Fruit fly (Drosophila melanogaster) whole organism, embryonic: ENCODE data around the gene Nlg2.

ENCODE experiments used
- Aef1 ChIP-seq: fragments of 200-800 bp; sonication (Bioruptor generic); IDR thresholded peaks from 3 replicates; pipeline ENCODE4 v1.3.6; 2022; ENCODE audit warnings: missing biosample characterization, missing genetic modification characterization
- Atf3 ChIP-seq: fragments of 200-800 bp; sonication (Bioruptor generic); optimal IDR thresholded peaks from 3 replicates; lab custom pipeline; 2016; ENCODE audit warnings: missing biosample characterization, missing genetic modification characterization
- CG10321 ChIP-seq: fragments of 200-800 bp; sonication (Bioruptor generic); IDR thresholded peaks from 2 replicates; pipeline ENCODE4 v1.3.6; 2022; ENCODE audit warnings: missing biosample characterization, missing genetic modification characterization
- CG12391 ChIP-seq: fragments of 200-800 bp; sonication (Bioruptor generic); optimal IDR thresholded peaks from 3 replicates; lab custom pipeline; 2018; ENCODE audit warnings: missing biosample characterization, mild to moderate bottlenecking, missing genetic modification characterization, moderate library complexity
- CG13624 ChIP-seq: fragments of 200-800 bp; sonication (Bioruptor generic); optimal IDR thresholded peaks from 2 replicates; lab custom pipeline; 2016; ENCODE audit warnings: missing biosample characterization, missing genetic modification characterization
- CG16815 ChIP-seq: fragments of 200-800 bp; sonication (Bioruptor generic); optimal IDR thresholded peaks from 3 replicates; lab custom pipeline; 2017; ENCODE audit warnings: missing biosample characterization, mild to moderate bottlenecking, missing genetic modification characterization
- CG17361 ChIP-seq: fragments of 200-800 bp; sonication (Bioruptor generic); IDR thresholded peaks from 3 replicates; pipeline ENCODE4 v1.3.6; 2022; ENCODE audit warnings: missing biosample characterization, missing genetic modification characterization
- CG18262 ChIP-seq: fragments of 200-800 bp; optimal IDR thresholded peaks from 3 replicates; lab custom pipeline; 2019; ENCODE audit warnings: missing biosample characterization, mild to moderate bottlenecking, missing genetic modification characterization, moderate library complexity
- CG18619 ChIP-seq: fragments of 200-800 bp; sonication (Bioruptor generic); optimal IDR thresholded peaks from 3 replicates; lab custom pipeline; 2017; ENCODE audit warnings: missing biosample characterization, mild to moderate bottlenecking, missing genetic modification characterization
- CG30020 ChIP-seq: fragments of 200-800 bp; optimal IDR thresholded peaks from 2 replicates; lab custom pipeline; 2019; ENCODE audit warnings: missing biosample characterization, mild to moderate bottlenecking, missing genetic modification characterization, moderate library complexity
- CG6254 ChIP-seq: fragments of 200-800 bp; sonication (Bioruptor generic); optimal IDR thresholded peaks from 3 replicates; lab custom pipeline; 2017; ENCODE audit warnings: mild to moderate bottlenecking, missing biosample characterization, missing genetic modification reagents, missing genetic modification characterization
- CG6272 ChIP-seq: fragments of 200-800 bp; sonication (Bioruptor generic); IDR thresholded peaks from 2 replicates; pipeline ENCODE4 v1.3.6; 2022; ENCODE audit warnings: missing biosample characterization, missing genetic modification characterization
- CG6683 ChIP-seq: fragments of 200-800 bp; sonication (Bioruptor generic); optimal IDR thresholded peaks from 2 replicates; lab custom pipeline; 2017; ENCODE audit warnings: missing biosample characterization, mild to moderate bottlenecking, missing genetic modification characterization, missing genetic modification reagents
- CG8281 ChIP-seq: fragments of 200-800 bp; sonication (Bioruptor generic); optimal IDR thresholded peaks from 2 replicates; lab custom pipeline; 2018; ENCODE audit warnings: missing biosample characterization, mild to moderate bottlenecking, missing genetic modification characterization, moderate library complexity
- CG8290 ChIP-seq, 3 experiments: fragments of 200-800 bp; sonication (Bioruptor generic); optimal IDR thresholded peaks; 2 replicates each; lab custom pipeline; 2016 to 2019; ENCODE audit warnings: missing biosample characterization in 3 of 3, missing genetic modification characterization in 3 of 3, mild to moderate bottlenecking in 2 of 3, moderate library complexity in 1 of 3
- CG8388 ChIP-seq: fragments of 200-800 bp; sonication (Bioruptor generic); optimal IDR thresholded peaks from 2 replicates; lab custom pipeline; 2019; ENCODE audit warnings: missing biosample characterization, mild to moderate bottlenecking, missing genetic modification characterization, moderate library complexity
- CG8478 ChIP-seq: fragments of >200 bp; optimal IDR thresholded peaks from 2 replicates; lab custom pipeline; 2018
- CG9797 ChIP-seq: fragments of 200-800 bp; sonication (Bioruptor generic); optimal IDR thresholded peaks from 3 replicates; lab custom pipeline; 2018; ENCODE audit warnings: missing biosample characterization, mild to moderate bottlenecking, missing genetic modification characterization
- CrebB ChIP-seq: fragments of 200-800 bp; sonication (Bioruptor generic); optimal IDR thresholded peaks from 3 replicates; lab custom pipeline; 2018; ENCODE audit warnings: missing biosample characterization, mild to moderate bottlenecking, missing genetic modification characterization
- D19B ChIP-seq: fragments of 200-800 bp; sonication (Bioruptor generic); optimal IDR thresholded peaks from 2 replicates; lab custom pipeline; 2017; ENCODE audit warnings: missing biosample characterization, mild to moderate bottlenecking, missing genetic modification characterization
- E2f1 ChIP-seq: fragments of 200-800 bp; sonication (Bioruptor generic); IDR thresholded peaks from 2 replicates; pipeline ENCODE4 v1.3.6; 2022; ENCODE audit warnings: missing biosample characterization, missing genetic modification characterization
- HmgZ ChIP-seq: fragments of 200-800 bp; sonication (Bioruptor generic); optimal IDR thresholded peaks from 2 replicates; lab custom pipeline; 2018; ENCODE audit warnings: missing biosample characterization, mild to moderate bottlenecking, missing genetic modification characterization
- NK7.1 ChIP-seq: fragments of 200-800 bp; sonication (Bioruptor generic); optimal IDR thresholded peaks from 3 replicates; lab custom pipeline; 2016; ENCODE audit warnings: missing biosample characterization, missing genetic modification characterization
- Pdp1 ChIP-seq, 2 experiments: fragments of 200-800 bp; sonication (Bioruptor generic); optimal IDR thresholded peaks; 3 replicates each; lab custom pipeline; 2016; ENCODE audit warnings: missing biosample characterization in 2 of 2, missing genetic modification characterization in 2 of 2, mild to moderate bottlenecking in 1 of 2, moderate library complexity in 1 of 2
- Side ChIP-seq: fragments of 200-800 bp; sonication (Bioruptor generic); optimal IDR thresholded peaks from 2 replicates; lab custom pipeline; 2016; ENCODE audit warnings: missing biosample characterization, missing genetic modification characterization
- Sry-δ ChIP-seq: fragments of 200-800 bp; sonication (Bioruptor generic); optimal IDR thresholded peaks from 2 replicates; lab custom pipeline; 2016; ENCODE audit warnings: missing biosample characterization, missing genetic modification characterization
- Vsx1 ChIP-seq: fragments of 200-800 bp; sonication (Bioruptor generic); optimal IDR thresholded peaks from 2 replicates; lab custom pipeline; 2017; ENCODE audit warnings: missing biosample characterization, mild to moderate bottlenecking, missing genetic modification characterization, missing genetic modification reagents
- az2 ChIP-seq: fragments of 200-800 bp; sonication (Bioruptor generic); optimal IDR thresholded peaks from 3 replicates; lab custom pipeline; 2016; ENCODE audit warnings: missing biosample characterization, missing genetic modification characterization
- chif ChIP-seq, 2 experiments: fragments of 200-800 bp; sonication (Bioruptor generic); optimal IDR thresholded peaks; 3 replicates each; lab custom pipeline; 2016; ENCODE audit warnings: missing biosample characterization in 2 of 2, missing genetic modification characterization in 2 of 2
- chm ChIP-seq: fragments of 200-800 bp; sonication (Bioruptor generic); IDR thresholded peaks from 2 replicates; pipeline ENCODE4 v1.3.6; 2022; ENCODE audit warnings: missing biosample characterization, missing genetic modification characterization
- chn ChIP-seq: fragments of 200-800 bp; sonication (Bioruptor generic); optimal IDR thresholded peaks from 2 replicates; lab custom pipeline; 2016; ENCODE audit warnings: missing biosample characterization, missing genetic modification characterization
- dpn ChIP-seq, 2 experiments: fragments of 200-800 bp; sonication (Bioruptor generic); optimal IDR thresholded peaks; 3 replicates each; lab custom pipeline; 2016; ENCODE audit warnings: missing biosample characterization in 2 of 2, missing genetic modification characterization in 2 of 2
- gt ChIP-seq: fragments of 200-800 bp; sonication (Bioruptor generic); IDR thresholded peaks from 2 replicates; pipeline ENCODE4 v1.3.6; 2022; ENCODE audit warnings: missing biosample characterization, missing genetic modification characterization
- hb ChIP-seq: fragments of 200-800 bp; sonication (Bioruptor generic); IDR thresholded peaks from 3 replicates; pipeline ENCODE4 v1.3.6; 2022; ENCODE audit warnings: missing biosample characterization, missing genetic modification characterization; ENCODE audit not compliant: partially characterized antibody
- kah ChIP-seq: fragments of 200-800 bp; sonication (Bioruptor generic); optimal IDR thresholded peaks from 2 replicates; lab custom pipeline; 2018; ENCODE audit warnings: missing biosample characterization, mild to moderate bottlenecking, missing genetic modification characterization
- kay ChIP-seq: fragments of 200-800 bp; sonication (Bioruptor generic); optimal IDR thresholded peaks from 2 replicates; lab custom pipeline; 2016; ENCODE audit warnings: missing biosample characterization, missing genetic modification characterization
- klu ChIP-seq: fragments of 200-800 bp; sonication (Bioruptor generic); IDR thresholded peaks from 2 replicates; pipeline ENCODE4 v1.3.6; 2022; ENCODE audit warnings: missing biosample characterization, missing genetic modification characterization
- lola ChIP-seq, 3 experiments: fragments of >200 bp in 2 of 3; fragments of 200-800 bp in 1 of 3; sonication (Bioruptor generic) in 1 of 3; optimal IDR thresholded peaks; 2 replicates each; lab custom pipeline; 2017 to 2019; ENCODE audit warnings: missing biosample characterization in 3 of 3, missing genetic modification characterization in 3 of 3, mild to moderate bottlenecking in 1 of 3, moderate library complexity in 1 of 3
- mld ChIP-seq: fragments of 200-800 bp; sonication (Bioruptor generic); IDR thresholded peaks from 3 replicates; pipeline ENCODE4 v1.3.6; 2022; ENCODE audit warnings: missing biosample characterization, missing genetic modification characterization; ENCODE audit not compliant: partially characterized antibody
- onecut ChIP-seq: fragments of 200-800 bp; sonication (Bioruptor generic); IDR thresholded peaks from 2 replicates; pipeline ENCODE4 v1.3.6; 2022; ENCODE audit warnings: missing biosample characterization, missing genetic modification characterization
- pfk ChIP-seq: fragments of 200-800 bp; sonication (Bioruptor generic); optimal IDR thresholded peaks from 2 replicates; lab custom pipeline; 2018; ENCODE audit warnings: missing biosample characterization, mild to moderate bottlenecking, missing genetic modification characterization, moderate library complexity
- pnt ChIP-seq: fragments of 200-800 bp; sonication (Bioruptor generic); optimal IDR thresholded peaks from 3 replicates; lab custom pipeline; 2016; ENCODE audit warnings: missing biosample characterization, missing genetic modification characterization
- pum ChIP-seq: fragments of 200-800 bp; sonication (Bioruptor generic); optimal IDR thresholded peaks from 2 replicates; lab custom pipeline; 2016; ENCODE audit warnings: missing biosample characterization, missing genetic modification characterization
- row ChIP-seq: fragments of 200-800 bp; sonication (Bioruptor generic); IDR thresholded peaks from 3 replicates; pipeline ENCODE4 v1.3.6; 2022; ENCODE audit warnings: missing biosample characterization, missing genetic modification characterization
- sna ChIP-seq: fragments of 200-800 bp; sonication (Bioruptor generic); IDR thresholded peaks from 2 replicates; pipeline ENCODE4 v1.3.6; 2022; ENCODE audit warnings: missing biosample characterization, missing genetic modification characterization; ENCODE audit not compliant: partially characterized antibody
- tap ChIP-seq: fragments of 200-800 bp; optimal IDR thresholded peaks from 3 replicates; lab custom pipeline; 2019; ENCODE audit warnings: missing biosample characterization, mild to moderate bottlenecking, missing genetic modification characterization, moderate library complexity
- trh ChIP-seq: fragments of 200-800 bp; sonication (Bioruptor generic); optimal IDR thresholded peaks from 2 replicates; lab custom pipeline; 2016; ENCODE audit warnings: missing biosample characterization, missing genetic modification characterization
- tx ChIP-seq: fragments of 200-800 bp; sonication (Bioruptor generic); optimal IDR thresholded peaks from 2 replicates; lab custom pipeline; 2016; ENCODE audit warnings: missing biosample characterization, missing genetic modification characterization
- unpg ChIP-seq: fragments of 200-800 bp; sonication (Bioruptor generic); optimal IDR thresholded peaks from 3 replicates; lab custom pipeline; 2018; ENCODE audit warnings: missing biosample characterization, mild to moderate bottlenecking, missing genetic modification characterization, moderate library complexity
- zfh1 ChIP-seq: fragments of 200-800 bp; sonication (Bioruptor generic); IDR thresholded peaks from 3 replicates; pipeline ENCODE4 v1.3.6; 2022; ENCODE audit warnings: missing biosample characterization, missing genetic modification characterization

Gene Nlg2

dm6 chr2L:6950096-6950495 is 75.4 kb downstream of the Nlg2 start, which contains the start of the genes Gas41 and SA1 (continued):
- TF ChIP-seq pfk (GFP tag; lab: Kevin White, UChicago) (peak; percentile 3), onecut (GFP tag; lab: Robert Waterston, UW) (no peak), D19B (GFP tag; lab: Kevin White, UChicago) (peak; percentile 48), dpn (GFP tag; optimal IDR thresholded peaks at IDR 0.05; lab: Kevin White, UChicago) (peak in 1 of 2 experiments; percentile 74), CG30020 (tag; lab: Kevin White, UChicago) (peak; percentile 81), HmgZ (tag; lab: Kevin White, UChicago) (peak; percentile 84), CG9797 (peak; percentile 30), CG18619 (GFP tag; lab: Kevin White, UChicago) (peak; percentile 22), hb (GFP tag; lab: Robert Waterston, UW) (peak; percentile 69), pnt (GFP tag; lab: Kevin White, UChicago) (peak; percentile 48), chif (GFP tag; optimal IDR thresholded peaks at IDR 0.05; lab: Kevin White, UChicago) (peak; percentile 24 to 44), az2 (GFP tag; lab: Kevin White, UChicago) (peak; percentile 70), mld (GFP tag; lab: Robert Waterston, UW) (peak; percentile 48; the same call in 1 of the 3 replicates), Sry-δ (peak; percentile 95), unpg (GFP tag; lab: Kevin White, UChicago) (no peak), tx (GFP tag; lab: Kevin White, UChicago) (peak; percentile 46), Pdp1 (GFP tag; optimal IDR thresholded peaks at IDR 0.05; lab: Kevin White, UChicago) (peak in 1 of 2 experiments; percentile 56), CG8290 (GFP tag; optimal IDR thresholded peaks at IDR 0.05; lab: Kevin White, UChicago) (peak; percentile 80), CG8290 (tag; optimal IDR thresholded peaks at IDR 0.05; lab: Kevin White, UChicago) (no peak), CG10321 (GFP tag; lab: Robert Waterston, UW) (0 out of 2 replicates have a peak, but pooled peaks have one; percentile 24), CrebB (peak; percentile 79), kay (peak; percentile 67), gt (GFP tag; lab: Robert Waterston, UW) (peak; percentile 58; the same call in 1 of the 2 replicates), CG18262 (tag; lab: Kevin White, UChicago) (peak; percentile 92), Vsx1 (GFP tag; lab: Kevin White, UChicago) (no peak), tap (tag; lab: Kevin White, UChicago) (no peak), kah (peak; percentile 54), CG17361 (GFP tag; lab: Robert Waterston, UW) (peak; percentile 95), Atf3 (GFP tag; lab: Kevin White, UChicago) (no peak), klu (GFP tag; lab: Robert Waterston, UW) (no peak), CG8388 (peak; percentile 93), CG12391 (tag; lab: Kevin White, UChicago) (peak; percentile 98), chm (GFP tag; lab: Robert Waterston, UW) (peak; percentile 67), CG8478 (lab: Kevin White, UChicago) (no peak), sna (GFP tag; lab: Robert Waterston, UW) (peak; percentile 78), trh (GFP tag; lab: Kevin White, UChicago) (no peak), row (GFP tag; lab: Robert Waterston, UW) (peak; percentile 98), CG6254 (GFP tag; lab: Kevin White, UChicago) (peak; percentile 75), CG16815 (peak; percentile 13), chn (GFP tag; lab: Kevin White, UChicago) (peak; percentile 63), Aef1 (GFP tag; lab: Robert Waterston, UW) (no peak), pum (peak; percentile 67), E2f1 (peak; percentile 91), CG6683 (peak; percentile 64), Side (GFP tag; lab: Kevin White, UChicago) (peak; percentile 28), zfh1 (GFP tag; lab: Robert Waterston, UW) (no peak), CG13624 (no peak), CG6272 (GFP tag; lab: Robert Waterston, UW) (peak; percentile 96), CG8281 (tag; lab: Kevin White, UChicago) (peak; percentile 73), NK7.1 (GFP tag; lab: Kevin White, UChicago) (no peak), lola (GFP tag; optimal IDR thresholded peaks at IDR 0.05; lab: Kevin White, UChicago) (peak in 1 of 3 experiments; percentile 90)
